Worm (Caenorhabditis elegans) whole organism, mixed stage, embryonic: ENCODE data around the gene ifa-4.

Source experiments
- M03D4.4 ChIP-seq: sonication (generic microtip); optimal IDR thresholded peaks from 2 replicates; lab custom pipeline; 2017; ENCODE audit warnings: mild to moderate bottlenecking, missing genetic modification characterization, missing compliant biosample characterization
- bed-3 ChIP-seq: fragments of 200-800 bp; sonication (Bioruptor generic); optimal IDR thresholded peaks from 3 replicates; lab custom pipeline; 2018; ENCODE audit warnings: mild to moderate bottlenecking, missing genetic modification characterization, moderate library complexity, missing compliant biosample characterization
- blmp-1 ChIP-seq: fragments of 150-350 bp; optimal IDR thresholded peaks from 2 replicates; lab custom pipeline; 2014; ENCODE audit warnings: missing biosample characterization, missing genetic modification characterization
- ceh-39 ChIP-seq: fragments of 150-350 bp; optimal IDR thresholded peaks from 2 replicates; lab custom pipeline; 2014; ENCODE audit warnings: missing biosample characterization, missing genetic modification characterization
- ceh-83 ChIP-seq: fragments of 200-800 bp; sonication (Bioruptor generic); optimal IDR thresholded peaks from 2 replicates; lab custom pipeline; 2018; ENCODE audit warnings: mild to moderate bottlenecking, missing genetic modification characterization, missing compliant biosample characterization
- ces-1 ChIP-seq: fragments of 150-350 bp; optimal IDR thresholded peaks from 2 replicates; lab custom pipeline; 2014; ENCODE audit warnings: missing biosample characterization, missing genetic modification reagents, missing genetic modification characterization
- cnd-1 ChIP-seq: fragments of 200-800 bp; sonication (Bioruptor generic); optimal IDR thresholded peaks from 2 replicates; lab custom pipeline; 2018; ENCODE audit warnings: mild to moderate bottlenecking, missing genetic modification characterization, missing compliant biosample characterization
- drap-1 ChIP-seq: fragments of 200-800 bp; sonication (Bioruptor generic); optimal IDR thresholded peaks from 3 replicates; lab custom pipeline; 2018; ENCODE audit warnings: mild to moderate bottlenecking, missing genetic modification characterization, missing compliant biosample characterization
- elt-1 ChIP-seq: sonication (generic microtip); optimal IDR thresholded peaks from 2 replicates; lab custom pipeline; 2017; ENCODE audit warnings: missing genetic modification characterization, mild to moderate bottlenecking, missing compliant biosample characterization, antibody characterized with exemption, moderate library complexity, borderline replicate concordance; ENCODE audit not compliant: insufficient read depth
- elt-3 ChIP-seq: fragments of 150-350 bp; optimal IDR thresholded peaks from 2 replicates; lab custom pipeline; 2014; ENCODE audit warnings: missing biosample characterization, missing genetic modification characterization
- flh-1 ChIP-seq: fragments of 200-800 bp; sonication (Bioruptor generic); optimal IDR thresholded peaks from 2 replicates; lab custom pipeline; 2018; ENCODE audit warnings: mild to moderate bottlenecking, missing genetic modification characterization, moderate library complexity, missing compliant biosample characterization
- ham-2 ChIP-seq: fragments of 200-800 bp; sonication (Bioruptor generic); optimal IDR thresholded peaks from 2 replicates; lab custom pipeline; 2018; ENCODE audit warnings: mild to moderate bottlenecking, missing genetic modification characterization, missing compliant biosample characterization
- lin-13 ChIP-seq: fragments of 150-350 bp; optimal IDR thresholded peaks from 2 replicates; lab custom pipeline; 2014; ENCODE audit warnings: missing biosample characterization, missing genetic modification characterization
- lin-32 ChIP-seq: fragments of 200-800 bp; sonication (Bioruptor generic); optimal IDR thresholded peaks from 2 replicates; lab custom pipeline; 2018; ENCODE audit warnings: mild to moderate bottlenecking, missing genetic modification characterization, missing compliant biosample characterization
- lsy-2 ChIP-seq: fragments of 150-350 bp; optimal IDR thresholded peaks from 2 replicates; lab custom pipeline; 2014; ENCODE audit warnings: missing biosample characterization, missing genetic modification characterization
- mab-5 ChIP-seq: fragments of 150-350 bp; optimal IDR thresholded peaks from 2 replicates; lab custom pipeline; 2014; ENCODE audit warnings: missing biosample characterization, missing genetic modification characterization
- mep-1 ChIP-seq: fragments of 150-350 bp; optimal IDR thresholded peaks from 2 replicates; lab custom pipeline; 2017; ENCODE audit warnings: missing biosample characterization, missing genetic modification reagents, missing genetic modification characterization, inconsistent platforms
- mls-2 ChIP-seq: sonication (generic microtip); optimal IDR thresholded peaks from 2 replicates; lab custom pipeline; 2016; ENCODE audit warnings: mild to moderate bottlenecking, missing genetic modification characterization, moderate library complexity, missing compliant biosample characterization
- nhr-2 ChIP-seq: fragments of 150-350 bp; optimal IDR thresholded peaks from 2 replicates; lab custom pipeline; 2014; ENCODE audit warnings: missing biosample characterization, missing genetic modification characterization
- nhr-237 ChIP-seq: fragments of 150-350 bp; optimal IDR thresholded peaks from 2 replicates; lab custom pipeline; 2014; ENCODE audit warnings: missing biosample characterization, missing genetic modification characterization
- nhr-28 ChIP-seq: fragments of 150-350 bp; optimal IDR thresholded peaks from 2 replicates; lab custom pipeline; 2014; ENCODE audit warnings: missing biosample characterization, missing genetic modification characterization
- nhr-76 ChIP-seq: sonication (generic microtip); optimal IDR thresholded peaks from 2 replicates; lab custom pipeline; 2017; ENCODE audit warnings: missing biosample characterization, missing genetic modification characterization
- pha-4 ChIP-seq: fragments of 150-350 bp; optimal IDR thresholded peaks from 2 replicates; lab custom pipeline; 2018; ENCODE audit warnings: missing biosample characterization, missing genetic modification reagents, missing genetic modification characterization
- sem-2 ChIP-seq: fragments of 200-800 bp; sonication (Bioruptor generic); optimal IDR thresholded peaks from 2 replicates; lab custom pipeline; 2018; ENCODE audit warnings: mild to moderate bottlenecking, missing genetic modification characterization, missing compliant biosample characterization
- snpc-4 ChIP-seq: fragments of 150-350 bp; optimal IDR thresholded peaks from 2 replicates; lab custom pipeline; 2014; ENCODE audit warnings: missing biosample characterization, missing genetic modification characterization
- sptf-1 ChIP-seq: sonication (generic microtip); optimal IDR thresholded peaks from 2 replicates; lab custom pipeline; 2017; ENCODE audit warnings: mild to moderate bottlenecking, missing genetic modification characterization, moderate library complexity, missing compliant biosample characterization
- tbx-8 ChIP-seq: fragments of 200-800 bp; sonication (Bioruptor generic); optimal IDR thresholded peaks from 2 replicates; lab custom pipeline; 2018; ENCODE audit warnings: mild to moderate bottlenecking, missing genetic modification characterization, moderate library complexity, missing compliant biosample characterization
- unc-39 ChIP-seq: fragments of 150-350 bp; optimal IDR thresholded peaks from 2 replicates; lab custom pipeline; 2014; ENCODE audit warnings: missing biosample characterization, missing genetic modification characterization
- unc-62 ChIP-seq: fragments of 150-350 bp; optimal IDR thresholded peaks from 2 replicates; lab custom pipeline; 2014; ENCODE audit warnings: missing biosample characterization, missing genetic modification reagents, missing genetic modification characterization
- zip-8 ChIP-seq: fragments of 150-350 bp; optimal IDR thresholded peaks from 2 replicates; lab custom pipeline; 2014; ENCODE audit warnings: missing biosample characterization, missing genetic modification characterization
- ztf-11 ChIP-seq: fragments of 150-350 bp; optimal IDR thresholded peaks from 2 replicates; lab custom pipeline; 2014; ENCODE audit warnings: missing biosample characterization, missing genetic modification characterization

The ifa-4 gene

DNA sequence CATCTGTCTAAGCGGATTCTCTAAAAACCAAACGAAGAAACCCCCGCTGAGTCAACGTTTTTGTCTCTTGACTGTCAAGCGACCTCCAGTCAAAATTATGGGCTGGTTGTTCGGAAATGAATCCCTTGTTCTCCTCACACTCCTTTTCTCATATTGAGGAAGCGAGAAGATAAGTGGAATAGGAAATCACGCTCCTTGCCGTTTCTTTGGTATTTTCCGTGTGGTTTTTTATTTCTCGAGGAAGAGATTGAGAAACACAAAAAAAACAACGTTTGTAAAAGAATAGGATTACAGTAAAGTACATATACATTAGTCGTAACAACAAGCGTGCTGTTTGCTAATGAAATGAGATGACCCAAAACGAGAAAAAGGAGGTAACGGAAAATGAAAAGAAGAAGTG is 38.9 kb downstream of the ifa-4 start, which contains the start of gene tsp-14:
Gene tsp-14 (minus strand): TSS at position 62 of the 400 bp plus-strand sequence.
- TF ChIP-seq blmp-1 (tag; lab: Kevin White, UChicago) (no peak), lsy-2 (no peak), ztf-11 (tag; lab: Kevin White, UChicago) (no peak), lin-32 (no peak), mab-5 (tag; lab: Kevin White, UChicago) (no peak), cnd-1 (tag; lab: Kevin White, UChicago) (no peak), mls-2 (no peak), ceh-83 (GFP tag; lab: Kevin White, UChicago) (no peak), lin-13 (tag; lab: Kevin White, UChicago) (no peak), snpc-4 (tag; lab: Kevin White, UChicago) (no peak), bed-3 (GFP tag; lab: Kevin White, UChicago) (no peak), zip-8 (tag; lab: Kevin White, UChicago) (no peak)

DNA sequence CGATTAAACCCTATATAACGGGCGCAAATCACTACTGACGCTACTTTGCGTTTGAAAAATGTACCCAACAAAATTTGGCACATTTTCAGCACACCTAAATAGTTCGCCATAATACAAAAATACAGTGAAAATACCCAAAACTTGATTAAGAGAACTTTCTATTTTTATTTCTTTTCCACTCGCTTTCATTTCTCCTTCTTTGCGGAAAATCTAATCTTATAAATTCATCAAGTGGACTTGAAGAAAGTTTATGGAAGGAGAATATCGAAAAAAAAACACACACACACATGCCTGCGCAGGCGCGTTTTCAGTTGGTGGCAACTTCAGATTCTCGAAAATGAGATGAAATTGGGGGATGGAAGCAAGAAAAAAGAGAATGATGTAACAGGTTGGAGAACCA is 40.5 kb downstream of the ifa-4 start:
- no peak for TF ChIP-seq nhr-2
- no peak for TF ChIP-seq blmp-1 (tag; lab: Kevin White, UChicago)
- no peak for TF ChIP-seq ztf-11 (tag; lab: Kevin White, UChicago)
- TF ChIP-seq nhr-28 (tag; lab: Kevin White, UChicago) = no peak
- TF ChIP-seq ham-2 (GFP tag; lab: Kevin White, UChicago) = no peak
- no peak for TF ChIP-seq zip-8 (tag; lab: Kevin White, UChicago)
- TF ChIP-seq sem-2 = no peak
- TF ChIP-seq flh-1 (GFP tag; lab: Kevin White, UChicago) = no peak
- TF ChIP-seq bed-3 (GFP tag; lab: Kevin White, UChicago) = no peak
- no peak for TF ChIP-seq pha-4 (tag; lab: Kevin White, UChicago)
- TF ChIP-seq lin-13 (tag; lab: Kevin White, UChicago) = no peak
- no peak for TF ChIP-seq nhr-237 (tag; lab: Kevin White, UChicago)
- no peak for TF ChIP-seq tbx-8 (GFP tag; lab: Kevin White, UChicago)
- no peak for TF ChIP-seq lin-32
- TF ChIP-seq ceh-39 (tag; lab: Kevin White, UChicago) = no peak
- TF ChIP-seq unc-62 = no peak
- TF ChIP-seq drap-1 (GFP tag; lab: Kevin White, UChicago) = no peak
- TF ChIP-seq sptf-1 (tag; lab: Kevin White, UChicago) = no peak
- TF ChIP-seq nhr-76 (tag; lab: Kevin White, UChicago) = no peak
- TF ChIP-seq, all 35 proteins: peak for 0

DNA sequence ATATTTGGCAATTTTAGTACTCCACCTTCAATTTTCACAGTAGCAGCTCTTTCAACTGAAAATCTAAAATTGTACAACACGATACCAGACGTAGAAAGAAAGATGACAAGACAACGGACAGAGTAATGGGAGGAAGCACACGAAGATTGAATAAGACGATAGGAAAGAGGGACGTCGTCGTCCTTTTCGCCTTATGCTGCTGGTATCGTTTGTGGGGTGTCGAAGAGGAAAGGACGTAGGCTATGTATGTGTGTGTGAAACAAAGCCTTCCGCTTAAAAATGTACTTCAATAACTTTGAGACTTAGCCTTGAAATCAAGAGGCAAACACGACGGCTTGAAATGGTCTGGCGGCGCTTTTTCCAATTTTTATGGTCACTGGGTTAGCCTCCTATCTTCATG is 43.0 kb downstream of the ifa-4 start:
- TF ChIP-seq ceh-39 (tag; lab: Kevin White, UChicago) (no peak), blmp-1 (tag; lab: Kevin White, UChicago) (no peak), zip-8 (tag; lab: Kevin White, UChicago) (no peak), ces-1 (GFP tag; lab: Kevin White, UChicago) (peak; percentile 51), elt-1 (tag; lab: Kevin White, UChicago) (no peak), snpc-4 (tag; lab: Kevin White, UChicago) (no peak), ham-2 (GFP tag; lab: Kevin White, UChicago) (no peak), nhr-237 (tag; lab: Kevin White, UChicago) (no peak)
- TF ChIP-seq, all 35 proteins: peak for 1

DNA sequence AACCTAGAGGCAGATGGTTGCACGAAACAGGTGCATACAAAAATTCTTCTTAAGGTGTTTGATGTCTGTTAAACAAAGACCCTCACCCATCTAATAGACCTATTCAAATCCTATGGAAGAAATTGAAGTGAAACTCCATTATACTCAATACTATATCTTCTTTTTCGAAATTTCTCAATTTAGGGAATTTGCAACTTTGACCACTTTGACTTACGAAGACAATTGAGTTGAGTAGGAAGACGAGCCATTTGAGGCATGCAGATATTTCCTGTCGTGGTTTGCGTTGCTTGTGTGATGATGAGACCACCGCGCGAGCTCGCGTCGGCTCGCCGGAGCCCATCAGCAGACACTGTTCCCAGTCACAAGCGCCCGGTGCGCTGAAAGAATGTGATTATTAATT is 45.1 kb downstream of the ifa-4 start:
- TF ChIP-seq tbx-8 (GFP tag; lab: Kevin White, UChicago) (no peak), unc-39 (tag; lab: Kevin White, UChicago) (no peak), elt-1 (tag; lab: Kevin White, UChicago) (no peak), ces-1 (GFP tag; lab: Kevin White, UChicago) (peak; percentile 91)

DNA sequence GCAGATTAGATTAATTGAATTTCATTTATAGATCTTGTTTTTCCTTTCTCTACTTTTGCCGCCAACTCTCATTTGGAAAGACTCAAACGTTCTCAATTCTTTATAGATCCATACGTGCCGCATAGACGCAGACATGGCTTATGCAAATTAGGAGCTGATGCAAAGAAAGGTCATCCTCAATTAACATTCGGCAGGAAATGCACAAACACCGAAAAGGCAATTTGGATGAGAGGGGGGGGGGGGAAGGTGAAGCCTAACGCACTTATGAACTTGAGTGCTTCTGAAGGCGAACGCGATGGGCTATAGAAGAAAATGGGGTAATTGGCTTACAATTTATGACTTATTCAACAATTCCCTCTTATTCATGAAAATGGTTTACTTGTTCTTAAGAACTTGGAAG is 46.2 kb downstream of the ifa-4 start:
- TF ChIP-seq ces-1 (GFP tag; lab: Kevin White, UChicago) (peak; percentile 96), elt-1 (tag; lab: Kevin White, UChicago) (no peak), ceh-39 (tag; lab: Kevin White, UChicago) (no peak), ham-2 (GFP tag; lab: Kevin White, UChicago) (peak; percentile 49), nhr-28 (tag; lab: Kevin White, UChicago) (no peak), tbx-8 (GFP tag; lab: Kevin White, UChicago) (no peak), lin-32 (no peak), pha-4 (tag; lab: Kevin White, UChicago) (no peak), nhr-237 (tag; lab: Kevin White, UChicago) (no peak), nhr-2 (no peak), unc-39 (tag; lab: Kevin White, UChicago) (no peak), mls-2 (peak; percentile 34), elt-3 (tag; lab: Kevin White, UChicago) (no peak), lin-13 (tag; lab: Kevin White, UChicago) (no peak), M03D4.4 (tag; lab: Kevin White, UChicago) (no peak), mep-1 (tag; lab: Kevin White, UChicago) (peak; percentile 18)
